Worm (Caenorhabditis elegans) whole organism, early embryonic: Measurements from ENCODE around the gene exos-2.

ENCODE experiments used
- F13C5.2 ChIP-seq: sonication (generic microtip); optimal IDR thresholded peaks from 2 replicates; lab custom pipeline; 2017; ENCODE audit warnings: mild to moderate bottlenecking, missing genetic modification characterization, inconsistent platforms, missing compliant biosample characterization
- aly-1 ChIP-seq: sonication (generic microtip); optimal IDR thresholded peaks from 2 replicates; lab custom pipeline; 2016; ENCODE audit warnings: missing genetic modification characterization, missing compliant biosample characterization
- ama-1 ChIP-seq: fragments of 150-350 bp; optimal IDR thresholded peaks from 2 replicates; lab custom pipeline; 2014
- ceh-13 ChIP-seq: fragments of 200-800 bp; sonication (Bioruptor generic); optimal IDR thresholded peaks from 2 replicates; lab custom pipeline; 2018; ENCODE audit warnings: mild to moderate bottlenecking, missing genetic modification characterization, missing compliant biosample characterization
- flt-1 ChIP-seq: fragments of 200-800 bp; sonication (Bioruptor generic); IDR thresholded peaks from 2 replicates; pipeline ENCODE4 v1.3.6; 2022; ENCODE audit warnings: missing genetic modification characterization, missing compliant biosample characterization
- hmg-4 ChIP-seq: fragments of 200-800 bp; sonication (Bioruptor generic); optimal IDR thresholded peaks from 2 replicates; lab custom pipeline; 2018; ENCODE audit warnings: mild to moderate bottlenecking, missing genetic modification characterization, missing compliant biosample characterization
- scrt-1 ChIP-seq: fragments of 200-800 bp; sonication (Bioruptor generic); IDR thresholded peaks from 2 replicates; pipeline ENCODE4 v1.3.6; 2022; ENCODE audit warnings: missing genetic modification characterization, missing compliant biosample characterization
- sea-1 ChIP-seq: fragments of 200-800 bp; sonication (Bioruptor generic); conservative IDR thresholded peaks from 2 replicates; pipeline ENCODE4 v1.3.6; 2022; ENCODE audit warnings: missing genetic modification characterization, missing compliant biosample characterization
- tbx-11 ChIP-seq: fragments of 200-800 bp; sonication (Bioruptor generic); IDR thresholded peaks from 2 replicates; pipeline ENCODE4 v1.3.6; 2022; ENCODE audit warnings: missing genetic modification characterization, missing compliant biosample characterization
- tbx-37 ChIP-seq: fragments of 200-800 bp; sonication (Bioruptor generic); conservative IDR thresholded peaks from 2 replicates; pipeline ENCODE4 v1.3.6; 2022; ENCODE audit warnings: missing genetic modification reagents, missing genetic modification characterization, missing compliant biosample characterization

DNA sequence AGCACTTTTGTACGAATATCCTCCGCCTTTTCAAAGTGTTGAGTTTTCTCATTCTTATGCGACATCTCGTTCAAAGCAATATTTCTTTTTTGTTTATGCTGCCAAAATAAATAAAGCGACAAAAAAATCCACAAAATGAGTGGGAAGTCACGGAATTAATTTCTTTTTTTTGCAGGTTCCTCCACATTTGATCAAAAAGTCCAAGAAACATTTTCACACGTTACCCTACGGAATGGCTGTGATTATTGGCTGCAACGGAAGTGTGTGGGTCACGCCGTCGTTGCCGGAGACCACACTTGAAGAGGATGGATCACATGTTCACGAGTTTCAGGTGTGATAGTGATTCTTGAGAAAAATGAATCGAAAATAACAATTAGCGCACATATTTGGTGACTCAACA, 1.3 kb downstream of the exos-2 start, which contains the start of gene Y73B6BL.22:
- no peak for TF ChIP-seq F13C5.2 (tag; lab: Kevin White, UChicago)
- no peak for TF ChIP-seq aly-1
- no peak for TF ChIP-seq scrt-1
- no peak for TF ChIP-seq ama-1
- TF ChIP-seq flt-1 (GFP tag; lab: Robert Waterston, UW) = no peak
- TF ChIP-seq sea-1 (GFP tag; lab: Robert Waterston, UW) = no peak
- no peak for TF ChIP-seq tbx-37 (GFP tag; lab: Robert Waterston, UW)
- no peak for TF ChIP-seq ceh-13 (GFP tag; lab: Kevin White, UChicago)
- no peak for TF ChIP-seq tbx-11 (GFP tag; lab: Robert Waterston, UW)
- TF ChIP-seq hmg-4 (GFP tag; lab: Kevin White, UChicago) = no peak
